Fruit fly (Drosophila melanogaster) whole organism, pupa: ENCODE data around the gene CG10301.

Experiments used
- CG12605 ChIP-seq: fragments of 200-800 bp; sonication (Bioruptor generic); IDR thresholded peaks from 2 replicates; pipeline ENCODE4 v1.3.6; 2022; ENCODE audit warnings: missing biosample characterization, missing genetic modification characterization
- CG13204 ChIP-seq: fragments of 200-800 bp; sonication (Bioruptor generic); optimal IDR thresholded peaks from 2 replicates; lab custom pipeline; 2018; ENCODE audit warnings: missing biosample characterization, mild to moderate bottlenecking, missing genetic modification characterization, moderate library complexity
- CG32121 ChIP-seq: fragments of 200-800 bp; sonication (Bioruptor generic); IDR thresholded peaks from 2 replicates; pipeline ENCODE4 v1.3.6; 2022; ENCODE audit warnings: missing biosample characterization, missing genetic modification characterization
- CG8301 ChIP-seq: fragments of 200-800 bp; sonication (Bioruptor generic); optimal IDR thresholded peaks from 2 replicates; lab custom pipeline; 2018; ENCODE audit warnings: missing biosample characterization, mild to moderate bottlenecking, missing genetic modification characterization
- Snoo ChIP-seq: fragments of 200-800 bp; sonication (Bioruptor generic); optimal IDR thresholded peaks from 3 replicates; lab custom pipeline; 2017; ENCODE audit warnings: missing biosample characterization, mild to moderate bottlenecking, missing genetic modification characterization, inconsistent platforms
- fd96Ca ChIP-seq: fragments of 200-800 bp; sonication (Bioruptor generic); IDR thresholded peaks from 3 replicates; pipeline ENCODE4 v1.3.6; 2022; ENCODE audit warnings: missing biosample characterization, missing genetic modification characterization
- gl ChIP-seq: fragments of 200-800 bp; sonication (Bioruptor generic); optimal IDR thresholded peaks from 2 replicates; lab custom pipeline; 2018; ENCODE audit warnings: missing biosample characterization, mild to moderate bottlenecking, missing genetic modification characterization
- rn ChIP-seq: fragments of 200-800 bp; sonication (Bioruptor generic); IDR thresholded peaks from 2 replicates; pipeline ENCODE4 v1.3.6; 2022; ENCODE audit warnings: missing biosample characterization, missing genetic modification characterization

dm6 chr3R:23732990-23733512 lies 23.1 kb downstream of the CG10301 start, which contains the start of the genes Hmgcr and Rpn9:
- TF ChIP-seq CG32121 (GFP tag; lab: Robert Waterston, UW) (no peak), gl (tag; lab: Kevin White, UChicago) (no peak), rn (GFP tag; lab: Robert Waterston, UW) (no peak), CG13204 (GFP tag; lab: Kevin White, UChicago) (no peak), Snoo (tag; lab: Kevin White, UChicago) (no peak), fd96Ca (GFP tag; lab: Robert Waterston, UW) (no peak), CG8301 (tag; lab: Kevin White, UChicago) (no peak), CG12605 (GFP tag; lab: Robert Waterston, UW) (no peak)
